Worm (Caenorhabditis elegans): ENCODE results near the gene F14H3.12.

ce11 chrV:16029237-16029636 is 45.9 kb downstream of the F14H3.12 start:
- no peak for TF ChIP-seq lsy-2 (tag; optimal IDR thresholded peaks at IDR 0.05)
- no peak for TF ChIP-seq fos-1 (tag; optimal IDR thresholded peaks at IDR 0.05)
- TF ChIP-seq nhr-23 (tag; optimal IDR thresholded peaks at IDR 0.05) = no peak
- TF ChIP-seq nhr-129 (tag; optimal IDR thresholded peaks at IDR 0.05) = no peak
- no peak for TF ChIP-seq snpc-4 (tag; optimal IDR thresholded peaks at IDR 0.05)
- TF ChIP-seq nhr-11 (tag; optimal IDR thresholded peaks at IDR 0.05) = no peak
- TF ChIP-seq ceh-16 (tag; optimal IDR thresholded peaks at IDR 0.05) = no peak
- TF ChIP-seq skn-1 (tag; optimal IDR thresholded peaks at IDR 0.05) = no peak
- TF ChIP-seq C34F6.9 (tag; optimal IDR thresholded peaks at IDR 0.05) = no peak
- TF ChIP-seq unc-62 (GFP tag; optimal IDR thresholded peaks at IDR 0.05) = no peak

All from whole organism, L2 larva.